Fruit fly (Drosophila melanogaster): ENCODE results near the gene CG9801.

CG9801 gene

dm6 chr3R:8747871-8748775 is 648 bp upstream of the CG9801 start (continued):
- TF ChIP-seq mld (GFP tag; IDR thresholded peaks at IDR 0.05; ENCODE audit: partially characterized antibody), result 0 out of 3 replicates have a peak, but pooled peaks have one; percentile 1
- peak; percentile 33 for TF ChIP-seq CG9727 (GFP tag; optimal IDR thresholded peaks at IDR 0.05)
- TF ChIP-seq Atf6 (GFP tag; IDR thresholded peaks at IDR 0.05), result 0 out of 2 replicates have a peak, but pooled peaks have one; percentile 14
- TF ChIP-seq CG14710 (tag; optimal IDR thresholded peaks at IDR 0.05), result no peak
- TF ChIP-seq CG34224 (GFP tag; IDR thresholded peaks at IDR 0.05; ENCODE audit: partially characterized antibody), result no peak

dm6 chr3R:8746354-8746753 is 1.1 kb downstream of the CG9801 start:
- TF ChIP-seq Oli (tag; optimal IDR thresholded peaks at IDR 0.05) (peak; percentile 66), CG42726 (GFP tag; IDR thresholded peaks at IDR 0.05; ENCODE audit: partially characterized antibody) (no peak), Chrac-16 (GFP tag; optimal IDR thresholded peaks at IDR 0.05) (peak; percentile 48), MTF-1 (GFP tag; optimal IDR thresholded peaks at IDR 0.05; ENCODE audit: borderline replicate concordance) (peak; percentile 47), CG15073 (GFP tag; optimal IDR thresholded peaks at IDR 0.05) (no peak), Nf-YB (GFP tag; optimal IDR thresholded peaks at IDR 0.05) (peak; percentile 40), dimm (GFP tag; IDR thresholded peaks at IDR 0.05) (0 out of 2 replicates have a peak, but pooled peaks have one; percentile 28), sim (GFP tag; IDR thresholded peaks at IDR 0.05) (peak; percentile 63; the same call in 1 of the 2 replicates), z (GFP tag; IDR thresholded peaks at IDR 0.05) (no peak), CG2116 (GFP tag; optimal IDR thresholded peaks at IDR 0.05) (peak; percentile 13), Fer3 (tag; optimal IDR thresholded peaks at IDR 0.05) (peak; percentile 31), Bgb (GFP tag; IDR thresholded peaks at IDR 0.05; ENCODE audit: partially characterized antibody) (no peak), ash1 (GFP tag; optimal IDR thresholded peaks at IDR 0.05) (no peak), CG30403 (GFP tag; optimal IDR thresholded peaks at IDR 0.05) (peak; percentile 71), az2 (GFP tag; optimal IDR thresholded peaks at IDR 0.05) (peak; percentile 66), CG9932 (GFP tag; IDR thresholded peaks at IDR 0.05) (peak; percentile 36; the same call in 1 of the 2 replicates), CG31441 (GFP tag; IDR thresholded peaks at IDR 0.05) (peak; percentile 80), CG11398 (GFP tag; optimal IDR thresholded peaks at IDR 0.05) (no peak), CG10654 (GFP tag; optimal IDR thresholded peaks at IDR 0.05) (peak; percentile 11), CG13287 (GFP tag; IDR thresholded peaks at IDR 0.05; ENCODE audit: partially characterized antibody) (no peak), CG11504 (tag; optimal IDR thresholded peaks at IDR 0.05) (peak; percentile 79), CG11085 (GFP tag; IDR thresholded peaks at IDR 0.05) (0 out of 2 replicates have a peak, but pooled peaks have one; percentile 22), jing (GFP tag; optimal IDR thresholded peaks at IDR 0.05) (peak; percentile 6), CkIIα-i1 (GFP tag; IDR thresholded peaks at IDR 0.05) (no peak), Mrtf (GFP tag; IDR thresholded peaks at IDR 0.05) (no peak), CG9727 (GFP tag; optimal IDR thresholded peaks at IDR 0.05) (peak; percentile 74), CTCF (GFP tag; optimal IDR thresholded peaks at IDR 0.05) (no peak), CG2120 (GFP tag; optimal IDR thresholded peaks at IDR 0.05) (peak; percentile 38), ind (GFP tag; optimal IDR thresholded peaks at IDR 0.05) (peak; percentile 54), CG4820 (GFP tag; optimal IDR thresholded peaks at IDR 0.05) (peak; percentile 65), CG31365 (tag; optimal IDR thresholded peaks at IDR 0.05) (no peak), gem (tag; optimal IDR thresholded peaks at IDR 0.05) (peak; percentile 84), ap (GFP tag; IDR thresholded peaks at IDR 0.05) (peak; percentile 64), zfh1 (GFP tag; IDR thresholded peaks at IDR 0.05) (peak; percentile 64; the same call in 1 of the 3 replicates), Atf6 (GFP tag; IDR thresholded peaks at IDR 0.05) (peak; percentile 65), Xbp1 (GFP tag; optimal IDR thresholded peaks at IDR 0.05) (peak; percentile 66), stwl (tag; optimal IDR thresholded peaks at IDR 0.05) (peak; percentile 15), CG15269 (tag; optimal IDR thresholded peaks at IDR 0.05) (peak; percentile 43), nmo (GFP tag; optimal IDR thresholded peaks at IDR 0.05) (peak; percentile 70), Doc2 (GFP tag; IDR thresholded peaks at IDR 0.05) (no peak), chn (GFP tag; optimal IDR thresholded peaks at IDR 0.05) (peak; percentile 49), CG16815 (GFP tag; optimal IDR thresholded peaks at IDR 0.05) (peak; percentile 10), B-H2 (GFP tag; optimal IDR thresholded peaks at IDR 0.05) (no peak)
